Worm (Caenorhabditis elegans) whole organism, mixed stage, embryonic: ENCODE data around the gene B0001.5.

Experiments
- bed-3 ChIP-seq: fragments of 200-800 bp; sonication (Bioruptor generic); optimal IDR thresholded peaks from 3 replicates; lab custom pipeline; 2018; ENCODE audit warnings: mild to moderate bottlenecking, missing genetic modification characterization, moderate library complexity, missing compliant biosample characterization
- blmp-1 ChIP-seq: fragments of 150-350 bp; optimal IDR thresholded peaks from 2 replicates; lab custom pipeline; 2014; ENCODE audit warnings: missing biosample characterization, missing genetic modification characterization
- lsy-2 ChIP-seq: fragments of 150-350 bp; optimal IDR thresholded peaks from 2 replicates; lab custom pipeline; 2014; ENCODE audit warnings: missing biosample characterization, missing genetic modification characterization
- nhr-76 ChIP-seq: sonication (generic microtip); optimal IDR thresholded peaks from 2 replicates; lab custom pipeline; 2017; ENCODE audit warnings: missing biosample characterization, missing genetic modification characterization
- sptf-1 ChIP-seq: sonication (generic microtip); optimal IDR thresholded peaks from 2 replicates; lab custom pipeline; 2017; ENCODE audit warnings: mild to moderate bottlenecking, missing genetic modification characterization, moderate library complexity, missing compliant biosample characterization
- unc-120 ChIP-seq: sonication (generic microtip); optimal IDR thresholded peaks from 2 replicates; lab custom pipeline; 2017; ENCODE audit warnings: missing genetic modification characterization, missing compliant biosample characterization; ENCODE audit not compliant: poor library complexity, severe bottlenecking
- zip-8 ChIP-seq: fragments of 150-350 bp; optimal IDR thresholded peaks from 2 replicates; lab custom pipeline; 2014; ENCODE audit warnings: missing biosample characterization, missing genetic modification characterization

- TF ChIP-seq sptf-1 (tag; lab: Kevin White, UChicago), result no peak
- TF ChIP-seq unc-120 (tag; lab: Kevin White, UChicago), result no peak
- no peak for TF ChIP-seq zip-8 (tag; lab: Kevin White, UChicago)
- TF ChIP-seq nhr-76 (tag; lab: Kevin White, UChicago), result no peak
- no peak for TF ChIP-seq bed-3 (GFP tag; lab: Kevin White, UChicago)
- TF ChIP-seq blmp-1 (tag; lab: Kevin White, UChicago), result no peak
- no peak for TF ChIP-seq lsy-2 (tag; lab: Kevin White, UChicago)
Measured at ce11 chrIV:12114498-12114897, 28.6 kb downstream of the B0001.5 start.
